Worm (Caenorhabditis elegans) whole organism, mixed stage, embryonic: ENCODE results near the gene sop-2.

ENCODE experiments used
- ceh-43 ChIP-seq: fragments of 200-800 bp; sonication (Bioruptor generic); optimal IDR thresholded peaks from 2 replicates; lab custom pipeline; 2018; ENCODE audit warnings: mild to moderate bottlenecking, missing genetic modification characterization, moderate library complexity, missing compliant biosample characterization
- ceh-83 ChIP-seq: fragments of 200-800 bp; sonication (Bioruptor generic); optimal IDR thresholded peaks from 2 replicates; lab custom pipeline; 2018; ENCODE audit warnings: mild to moderate bottlenecking, missing genetic modification characterization, missing compliant biosample characterization
- ces-1 ChIP-seq: fragments of 150-350 bp; optimal IDR thresholded peaks from 2 replicates; lab custom pipeline; 2014; ENCODE audit warnings: missing biosample characterization, missing genetic modification reagents, missing genetic modification characterization
- elt-1 ChIP-seq: sonication (generic microtip); optimal IDR thresholded peaks from 2 replicates; lab custom pipeline; 2017; ENCODE audit warnings: missing genetic modification characterization, mild to moderate bottlenecking, missing compliant biosample characterization, antibody characterized with exemption, moderate library complexity, borderline replicate concordance; ENCODE audit not compliant: insufficient read depth
- elt-3 ChIP-seq: fragments of 150-350 bp; optimal IDR thresholded peaks from 2 replicates; lab custom pipeline; 2014; ENCODE audit warnings: missing biosample characterization, missing genetic modification characterization
- flh-1 ChIP-seq: fragments of 200-800 bp; sonication (Bioruptor generic); optimal IDR thresholded peaks from 2 replicates; lab custom pipeline; 2018; ENCODE audit warnings: mild to moderate bottlenecking, missing genetic modification characterization, moderate library complexity, missing compliant biosample characterization
- lin-13 ChIP-seq: fragments of 150-350 bp; optimal IDR thresholded peaks from 2 replicates; lab custom pipeline; 2014; ENCODE audit warnings: missing biosample characterization, missing genetic modification characterization
- lsy-2 ChIP-seq: fragments of 150-350 bp; optimal IDR thresholded peaks from 2 replicates; lab custom pipeline; 2014; ENCODE audit warnings: missing biosample characterization, missing genetic modification characterization
- nhr-12 ChIP-seq: fragments of 150-350 bp; optimal IDR thresholded peaks from 2 replicates; lab custom pipeline; 2014; ENCODE audit warnings: missing biosample characterization, missing genetic modification characterization
- nhr-2 ChIP-seq: fragments of 150-350 bp; optimal IDR thresholded peaks from 2 replicates; lab custom pipeline; 2014; ENCODE audit warnings: missing biosample characterization, missing genetic modification characterization
- nhr-76 ChIP-seq: sonication (generic microtip); optimal IDR thresholded peaks from 2 replicates; lab custom pipeline; 2017; ENCODE audit warnings: missing biosample characterization, missing genetic modification characterization
- pha-4 ChIP-seq: fragments of 150-350 bp; optimal IDR thresholded peaks from 2 replicates; lab custom pipeline; 2018; ENCODE audit warnings: missing biosample characterization, missing genetic modification reagents, missing genetic modification characterization
- unc-39 ChIP-seq: fragments of 150-350 bp; optimal IDR thresholded peaks from 2 replicates; lab custom pipeline; 2014; ENCODE audit warnings: missing biosample characterization, missing genetic modification characterization
- ztf-11 ChIP-seq: fragments of 150-350 bp; optimal IDR thresholded peaks from 2 replicates; lab custom pipeline; 2014; ENCODE audit warnings: missing biosample characterization, missing genetic modification characterization

- TF ChIP-seq ceh-43 (no peak), lin-13 (no peak), ztf-11 (no peak), nhr-76 (no peak), pha-4 (tag; lab: Kevin White, UChicago) (no peak), elt-1 (no peak), ces-1 (GFP tag; lab: Kevin White, UChicago) (no peak), flh-1 (GFP tag; lab: Kevin White, UChicago) (no peak), nhr-2 (tag; lab: Kevin White, UChicago) (no peak), unc-39 (tag; lab: Kevin White, UChicago) (no peak), nhr-12 (no peak), lsy-2 (tag; lab: Kevin White, UChicago) (no peak), elt-3 (tag; lab: Kevin White, UChicago) (no peak), ceh-83 (GFP tag; lab: Kevin White, UChicago) (no peak)
Measured at ce11 chrII:12379430-12379829, 39.7 kb downstream of the sop-2 start, which contains the start of gene marc-5.
